Fruit fly (Drosophila melanogaster) whole organism, prepupa: Measurements from ENCODE around the gene eater.
A peak's percentile ranks its signal among the peaks of the same experiment; 100 is the strongest.

ENCODE experiments used
- Blimp-1 ChIP-seq: fragments of 200-800 bp; sonication (Bioruptor generic); optimal IDR thresholded peaks from 3 replicates; lab custom pipeline; 2017; ENCODE audit warnings: missing biosample characterization, missing genetic modification characterization, mild to moderate bottlenecking, moderate library complexity, missing genetic modification reagents
- CG10631 ChIP-seq: fragments of 200-800 bp; sonication (Bioruptor generic); optimal IDR thresholded peaks from 2 replicates; lab custom pipeline; 2016; ENCODE audit warnings: missing biosample characterization, missing genetic modification characterization
- CG11294 ChIP-seq: fragments of 200-800 bp; sonication (Bioruptor generic); IDR thresholded peaks from 2 replicates; pipeline ENCODE4 v1.3.6; 2022; ENCODE audit warnings: missing biosample characterization, missing genetic modification characterization
- CG11762 ChIP-seq: fragments of 200-800 bp; sonication (Bioruptor generic); optimal IDR thresholded peaks from 3 replicates; lab custom pipeline; 2016; ENCODE audit warnings: missing biosample characterization, missing genetic modification characterization; ENCODE audit not compliant: insufficient read depth
- CG11902 ChIP-seq: fragments of 200-800 bp; sonication (Bioruptor generic); optimal IDR thresholded peaks from 3 replicates; lab custom pipeline; 2016; ENCODE audit warnings: missing biosample characterization, missing genetic modification characterization
- CG15336 ChIP-seq: fragments of 200-800 bp; sonication (Bioruptor generic); IDR thresholded peaks from 2 replicates; pipeline ENCODE4 v1.3.6; 2022; ENCODE audit warnings: missing biosample characterization, missing genetic modification characterization
- CG1621 ChIP-seq: fragments of 200-800 bp; sonication (Bioruptor generic); optimal IDR thresholded peaks from 3 replicates; lab custom pipeline; 2018; ENCODE audit warnings: missing biosample characterization, mild to moderate bottlenecking, missing genetic modification characterization
- CG16779 ChIP-seq: fragments of 200-800 bp; sonication (Bioruptor generic); optimal IDR thresholded peaks from 3 replicates; lab custom pipeline; 2017; ENCODE audit warnings: missing biosample characterization, mild to moderate bottlenecking, missing genetic modification characterization
- CG3032 ChIP-seq: fragments of 200-800 bp; optimal IDR thresholded peaks from 2 replicates; lab custom pipeline; 2019; ENCODE audit warnings: missing biosample characterization, mild to moderate bottlenecking, missing genetic modification characterization, moderate library complexity
- CG31627 ChIP-seq: fragments of 200-800 bp; sonication (Bioruptor generic); optimal IDR thresholded peaks from 3 replicates; lab custom pipeline; 2016; ENCODE audit warnings: missing biosample characterization, missing genetic modification characterization
- CG32006 ChIP-seq: fragments of 200-800 bp; sonication (Bioruptor generic); optimal IDR thresholded peaks from 3 replicates; lab custom pipeline; 2017; ENCODE audit warnings: missing biosample characterization, mild to moderate bottlenecking, missing genetic modification characterization
- CG34406 ChIP-seq: fragments of 200-800 bp; sonication (Bioruptor generic); optimal IDR thresholded peaks from 3 replicates; lab custom pipeline; 2016; ENCODE audit warnings: missing biosample characterization, missing genetic modification characterization
- CG3919 ChIP-seq: fragments of 200-800 bp; sonication (Bioruptor generic); optimal IDR thresholded peaks from 3 replicates; lab custom pipeline; 2016; ENCODE audit warnings: missing biosample characterization, missing genetic modification characterization
- CG4318 ChIP-seq: fragments of 200-800 bp; sonication (Bioruptor generic); optimal IDR thresholded peaks from 3 replicates; lab custom pipeline; 2017; ENCODE audit warnings: missing biosample characterization, mild to moderate bottlenecking, missing genetic modification characterization
- CG6163 ChIP-seq: fragments of 200-800 bp; sonication (Bioruptor generic); IDR thresholded peaks from 3 replicates; pipeline ENCODE4 v1.3.6; 2022; ENCODE audit warnings: missing biosample characterization, missing genetic modification characterization
- CG6276 ChIP-seq: fragments of 200-800 bp; sonication (Bioruptor generic); optimal IDR thresholded peaks from 2 replicates; lab custom pipeline; 2017; ENCODE audit warnings: missing biosample characterization, mild to moderate bottlenecking, missing genetic modification characterization
- CG6792 ChIP-seq: fragments of 200-800 bp; sonication (Bioruptor generic); optimal IDR thresholded peaks from 3 replicates; lab custom pipeline; 2016; ENCODE audit warnings: missing biosample characterization, missing genetic modification characterization
- CG6808 ChIP-seq: fragments of 200-800 bp; sonication (Bioruptor generic); optimal IDR thresholded peaks from 3 replicates; lab custom pipeline; 2017; ENCODE audit warnings: missing biosample characterization, missing genetic modification characterization, mild to moderate bottlenecking, moderate library complexity, missing genetic modification reagents
- CG7368 ChIP-seq: fragments of 200-800 bp; sonication (Bioruptor generic); optimal IDR thresholded peaks from 3 replicates; lab custom pipeline; 2016; ENCODE audit warnings: missing biosample characterization, missing genetic modification characterization
- CG8119 ChIP-seq: fragments of 200-800 bp; sonication (Bioruptor generic); IDR thresholded peaks from 3 replicates; pipeline ENCODE4 v1.3.6; 2022; ENCODE audit warnings: missing biosample characterization, missing genetic modification characterization
- CG8632 ChIP-seq: fragments of 200-800 bp; sonication (Bioruptor generic); optimal IDR thresholded peaks from 3 replicates; lab custom pipeline; 2016; ENCODE audit warnings: missing biosample characterization, missing genetic modification characterization
- Eip75B ChIP-seq: fragments of 200-800 bp; sonication (Bioruptor generic); optimal IDR thresholded peaks from 3 replicates; lab custom pipeline; 2016; ENCODE audit warnings: missing biosample characterization, missing genetic modification characterization
- Eip78C ChIP-seq: fragments of 200-800 bp; sonication (Bioruptor generic); peaks from one replicate; lab custom pipeline; 2016; ENCODE audit warnings: missing biosample characterization, missing genetic modification characterization
- Eip93F ChIP-seq: fragments of 200-800 bp; sonication (Bioruptor generic); optimal IDR thresholded peaks from 2 replicates; lab custom pipeline; 2016; ENCODE audit warnings: missing biosample characterization, mild to moderate bottlenecking, missing genetic modification characterization
- Ets96B ChIP-seq: fragments of 200-800 bp; optimal IDR thresholded peaks from 2 replicates; lab custom pipeline; 2019; ENCODE audit warnings: missing biosample characterization, mild to moderate bottlenecking, missing genetic modification characterization, moderate library complexity
- Gug ChIP-seq: fragments of 200-800 bp; sonication (Bioruptor generic); IDR thresholded peaks from 2 replicates; pipeline ENCODE4 v1.3.6; 2022; ENCODE audit warnings: missing biosample characterization, missing genetic modification characterization
- Hr38 ChIP-seq: sonication (Bioruptor generic); optimal IDR thresholded peaks from 2 replicates; lab custom pipeline; 2016; ENCODE audit warnings: missing biosample characterization, missing genetic modification characterization
- Hr39 ChIP-seq: fragments of 200-800 bp; sonication (Bioruptor generic); optimal IDR thresholded peaks from 2 replicates; lab custom pipeline; 2016; ENCODE audit warnings: missing biosample characterization, missing genetic modification characterization
- Hr4 ChIP-seq: fragments of 200-800 bp; sonication (Bioruptor generic); optimal IDR thresholded peaks from 3 replicates; lab custom pipeline; 2016; ENCODE audit warnings: missing biosample characterization, missing genetic modification characterization
- Met ChIP-seq: fragments of 200-800 bp; sonication (Bioruptor generic); optimal IDR thresholded peaks from 3 replicates; lab custom pipeline; 2016; ENCODE audit warnings: missing biosample characterization, missing genetic modification characterization
- OdsH ChIP-seq: fragments of 200-800 bp; sonication (Bioruptor generic); optimal IDR thresholded peaks from 3 replicates; lab custom pipeline; 2016; ENCODE audit warnings: missing biosample characterization, missing genetic modification characterization
- Smox ChIP-seq: fragments of 200-800 bp; sonication (Bioruptor generic); optimal IDR thresholded peaks from 3 replicates; lab custom pipeline; 2016; ENCODE audit warnings: missing biosample characterization, missing genetic modification characterization
- Sox102F ChIP-seq: fragments of 200-800 bp; sonication (Bioruptor generic); optimal IDR thresholded peaks from 2 replicates; lab custom pipeline; 2016; ENCODE audit warnings: missing biosample characterization, mild to moderate bottlenecking, missing genetic modification characterization
- achi ChIP-seq: fragments of 200-800 bp; sonication (Bioruptor generic); optimal IDR thresholded peaks from 3 replicates; lab custom pipeline; 2016; ENCODE audit warnings: missing biosample characterization, missing genetic modification characterization
- acj6 ChIP-seq: fragments of 200-800 bp; sonication (Bioruptor generic); optimal IDR thresholded peaks from 3 replicates; lab custom pipeline; 2016; ENCODE audit warnings: missing biosample characterization, missing genetic modification characterization
- cyc ChIP-seq: fragments of 200-800 bp; sonication (Bioruptor generic); optimal IDR thresholded peaks from 3 replicates; lab custom pipeline; 2016; ENCODE audit warnings: missing biosample characterization, missing genetic modification characterization
- dac ChIP-seq: fragments of 200-800 bp; sonication (Bioruptor generic); optimal IDR thresholded peaks from 2 replicates; lab custom pipeline; 2017; ENCODE audit warnings: missing biosample characterization, mild to moderate bottlenecking, missing genetic modification characterization
- dsx ChIP-seq: fragments of 200-800 bp; optimal IDR thresholded peaks from 3 replicates; lab custom pipeline; 2019; ENCODE audit warnings: missing biosample characterization, mild to moderate bottlenecking, missing genetic modification characterization, moderate library complexity; ENCODE audit not compliant: poor library complexity, severe bottlenecking
- esn ChIP-seq: fragments of 200-800 bp; sonication (Bioruptor generic); optimal IDR thresholded peaks from 2 replicates; lab custom pipeline; 2016; ENCODE audit warnings: missing biosample characterization, mild to moderate bottlenecking, missing genetic modification characterization, moderate library complexity
- fd59A ChIP-seq: fragments of 200-800 bp; sonication (Bioruptor generic); optimal IDR thresholded peaks from 2 replicates; lab custom pipeline; 2017; ENCODE audit warnings: missing biosample characterization, mild to moderate bottlenecking, missing genetic modification characterization, missing genetic modification reagents
- fd85E ChIP-seq: fragments of 200-800 bp; sonication (Bioruptor generic); optimal IDR thresholded peaks from 3 replicates; lab custom pipeline; 2016; ENCODE audit warnings: missing biosample characterization, missing genetic modification characterization
- fkh ChIP-seq: fragments of 200-800 bp; sonication (Bioruptor generic); optimal IDR thresholded peaks from 3 replicates; lab custom pipeline; 2017; ENCODE audit warnings: missing biosample characterization, mild to moderate bottlenecking, missing genetic modification characterization, moderate library complexity
- lz ChIP-seq: fragments of 200-800 bp; sonication (Bioruptor generic); optimal IDR thresholded peaks from 3 replicates; lab custom pipeline; 2016; ENCODE audit warnings: missing biosample characterization, missing genetic modification characterization
- net ChIP-seq: fragments of 200-800 bp; sonication (Bioruptor generic); optimal IDR thresholded peaks from 3 replicates; lab custom pipeline; 2016; ENCODE audit warnings: missing biosample characterization, missing genetic modification characterization
- pdm3 ChIP-seq: fragments of 200-800 bp; sonication (Bioruptor generic); optimal IDR thresholded peaks from 3 replicates; lab custom pipeline; 2016; ENCODE audit warnings: missing biosample characterization, missing genetic modification characterization
- salr ChIP-seq, 2 experiments: fragments of 200-800 bp; sonication (Bioruptor generic); optimal IDR thresholded peaks; 3 replicates each; lab custom pipeline; 2016 to 2018; ENCODE audit warnings: missing biosample characterization in 2 of 2, missing genetic modification characterization in 2 of 2, mild to moderate bottlenecking in 1 of 2
- spab ChIP-seq: fragments of 200-800 bp; sonication (Bioruptor generic); optimal IDR thresholded peaks from 2 replicates; lab custom pipeline; 2017; ENCODE audit warnings: missing biosample characterization, mild to moderate bottlenecking, missing genetic modification characterization, missing genetic modification reagents
- ss ChIP-seq, 2 experiments: fragments of 200-800 bp; sonication (Bioruptor generic); optimal IDR thresholded peaks; 2 replicates in 1 of 2; 3 replicates in 1 of 2; lab custom pipeline; 2017 to 2018; ENCODE audit warnings: mild to moderate bottlenecking in 2 of 2, missing biosample characterization in 2 of 2, missing genetic modification characterization in 2 of 2, moderate library complexity in 1 of 2
- topi ChIP-seq: fragments of 200-800 bp; sonication (Bioruptor generic); optimal IDR thresholded peaks from 3 replicates; lab custom pipeline; 2016; ENCODE audit warnings: missing biosample characterization, missing genetic modification characterization
- vri ChIP-seq: fragments of 200-800 bp; sonication (Bioruptor generic); optimal IDR thresholded peaks from 3 replicates; lab custom pipeline; 2016; ENCODE audit warnings: missing biosample characterization, mild to moderate bottlenecking, missing genetic modification characterization

The eater gene

dm6 chr3R:27092843-27093242 is 6.6 kb downstream of the eater start, which contains the start of gene CG14258:
TSS of gene CG14258 (plus strand) at chr3R:27093143.
- TF ChIP-seq Blimp-1 (GFP tag; lab: Kevin White, UChicago) (no peak), CG1621 (no peak), CG11902 (GFP tag; lab: Kevin White, UChicago) (no peak), CG10631 (GFP tag; lab: Kevin White, UChicago) (no peak), Hr4 (GFP tag; lab: Kevin White, UChicago) (no peak), Gug (GFP tag; lab: Robert Waterston, UW) (no peak), CG15336 (GFP tag; lab: Robert Waterston, UW) (no peak), CG3032 (no peak), Hr39 (GFP tag; lab: Kevin White, UChicago) (no peak)

- TF ChIP-seq Eip93F = no peak
- no peak for TF ChIP-seq Blimp-1 (GFP tag; lab: Kevin White, UChicago)
- TF ChIP-seq CG6792 (GFP tag; lab: Kevin White, UChicago) = peak; percentile 33
- no peak for TF ChIP-seq salr (GFP tag; optimal IDR thresholded peaks at IDR 0.05; lab: Kevin White, UChicago)
- TF ChIP-seq OdsH = peak; percentile 43
- peak; percentile 27 for TF ChIP-seq vri
- peak; percentile 79 for TF ChIP-seq CG6163
- peak; percentile 20 for TF ChIP-seq dsx (GFP tag; lab: Kevin White, UChicago)
- TF ChIP-seq Eip78C (GFP tag; lab: Kevin White, UChicago) = peak; percentile 62
- TF ChIP-seq CG16779 (tag; lab: Kevin White, UChicago) = no peak
- peak; percentile 5 for TF ChIP-seq net (GFP tag; lab: Kevin White, UChicago)
- peak; percentile 24 for TF ChIP-seq Eip75B (GFP tag; lab: Kevin White, UChicago)
- TF ChIP-seq CG8632 (GFP tag; lab: Kevin White, UChicago) = no peak
- TF ChIP-seq CG6276 (GFP tag; lab: Kevin White, UChicago) = no peak
- peak; percentile 18 for TF ChIP-seq CG31627 (GFP tag; lab: Kevin White, UChicago)
- no peak for TF ChIP-seq CG34406 (GFP tag; lab: Kevin White, UChicago)
- peak; percentile 36 for TF ChIP-seq Hr4 (GFP tag; lab: Kevin White, UChicago)
- no peak for TF ChIP-seq fd85E (GFP tag; lab: Kevin White, UChicago)
- TF ChIP-seq spab (GFP tag; lab: Kevin White, UChicago) = peak; percentile 4
- peak; percentile 36 for TF ChIP-seq achi (GFP tag; lab: Kevin White, UChicago)
- peak; percentile 19 for TF ChIP-seq CG6808
- TF ChIP-seq dac (GFP tag; lab: Kevin White, UChicago) = no peak
- TF ChIP-seq cyc (GFP tag; lab: Kevin White, UChicago) = peak; percentile 16
- TF ChIP-seq CG32006 (GFP tag; lab: Kevin White, UChicago) = peak; percentile 44
- TF ChIP-seq Smox (GFP tag; lab: Kevin White, UChicago) = no peak
- TF ChIP-seq CG4318 (GFP tag; lab: Kevin White, UChicago) = no peak
- TF ChIP-seq fd59A (GFP tag; lab: Kevin White, UChicago) = peak; percentile 3
- no peak for TF ChIP-seq Hr38 (GFP tag; lab: Kevin White, UChicago)
- TF ChIP-seq CG3919 = peak; percentile 52
- TF ChIP-seq CG8119 (GFP tag; lab: Robert Waterston, UW) = peak; percentile 29; the same call in 1 of the 3 replicates
- peak; percentile 30 for TF ChIP-seq topi
- no peak for TF ChIP-seq Sox102F (GFP tag; lab: Kevin White, UChicago)
- TF ChIP-seq CG11294 (GFP tag; lab: Robert Waterston, UW) = no peak
- peak; percentile 30 for TF ChIP-seq Ets96B
- peak; percentile 39 for TF ChIP-seq acj6 (GFP tag; lab: Kevin White, UChicago)
- no peak for TF ChIP-seq esn
- TF ChIP-seq CG11762 = no peak
- TF ChIP-seq fkh (GFP tag; lab: Kevin White, UChicago) = no peak
- no peak for TF ChIP-seq Gug (GFP tag; lab: Robert Waterston, UW)
- TF ChIP-seq CG7368 (GFP tag; lab: Kevin White, UChicago) = no peak
- TF ChIP-seq CG10631 (GFP tag; lab: Kevin White, UChicago) = peak; percentile 32
- TF ChIP-seq ss (GFP tag; optimal IDR thresholded peaks at IDR 0.05; lab: Kevin White, UChicago) = peak; percentile 24 to 27
- TF ChIP-seq pdm3 (GFP tag; lab: Kevin White, UChicago) = peak; percentile 25
- peak; percentile 1 for TF ChIP-seq lz
- TF ChIP-seq Met (GFP tag; lab: Kevin White, UChicago) = peak; percentile 31
These were observed 7.2 kb downstream of the eater start for dm6 chr3R:27092263-27092662.
